Worm (Caenorhabditis elegans) whole organism, L2 larva: ENCODE measurements around the gene C16D2.1.

Experiments used
- Y55F3AM.14 ChIP-seq: fragments of 200-800 bp; sonication (Bioruptor generic); optimal IDR thresholded peaks from 2 replicates; lab custom pipeline; 2018; ENCODE audit warnings: mild to moderate bottlenecking, missing genetic modification characterization, missing compliant biosample characterization
- ZK546.5 ChIP-seq: sonication (generic microtip); optimal IDR thresholded peaks from 2 replicates; lab custom pipeline; 2017; ENCODE audit warnings: missing biosample characterization, missing genetic modification characterization
- alr-1 ChIP-seq: fragments of 150-350 bp; optimal IDR thresholded peaks from 2 replicates; lab custom pipeline; 2014; ENCODE audit warnings: missing biosample characterization, missing genetic modification characterization
- ama-1 ChIP-seq: fragments of 150-350 bp; optimal IDR thresholded peaks from 2 replicates; lab custom pipeline; 2018; ENCODE audit warnings: inconsistent platforms
- ceh-82 ChIP-seq: fragments of 150-350 bp; optimal IDR thresholded peaks from 2 replicates; lab custom pipeline; 2014; ENCODE audit warnings: missing biosample characterization, missing genetic modification characterization
- dmd-4 ChIP-seq: sonication (generic microtip); optimal IDR thresholded peaks from 2 replicates; lab custom pipeline; 2017; ENCODE audit warnings: missing biosample characterization, missing genetic modification characterization
- egl-27 ChIP-seq: sonication (generic microtip); optimal IDR thresholded peaks from 3 replicates; lab custom pipeline; 2017; ENCODE audit warnings: missing biosample characterization, missing genetic modification reagents, missing genetic modification characterization
- elt-1 ChIP-seq: fragments of 150-350 bp; optimal IDR thresholded peaks from 2 replicates; lab custom pipeline; 2014; ENCODE audit warnings: missing biosample characterization, missing genetic modification characterization
- elt-3 ChIP-seq: sonication (generic microtip); optimal IDR thresholded peaks from 2 replicates; lab custom pipeline; 2017; ENCODE audit warnings: missing biosample characterization, missing genetic modification characterization
- fos-1 ChIP-seq: fragments of 150-350 bp; optimal IDR thresholded peaks from 2 replicates; lab custom pipeline; 2014; ENCODE audit warnings: missing biosample characterization, missing genetic modification characterization
- gmeb-1 ChIP-seq: fragments of 150-350 bp; optimal IDR thresholded peaks from 2 replicates; lab custom pipeline; 2014; ENCODE audit warnings: missing biosample characterization, missing genetic modification characterization
- lin-11 ChIP-seq: fragments of 150-350 bp; sonication (generic microtip); optimal IDR thresholded peaks from 2 replicates; lab custom pipeline; 2014; ENCODE audit warnings: missing biosample characterization, missing genetic modification characterization, inconsistent platforms, mixed read lengths
- lin-39 ChIP-seq: fragments of 150-350 bp; optimal IDR thresholded peaks from 2 replicates; lab custom pipeline; 2014; ENCODE audit warnings: missing biosample characterization, missing genetic modification reagents, missing genetic modification characterization
- lsy-2 ChIP-seq, 2 experiments: fragments of 150-350 bp in 1 of 2; sonication (generic microtip) in 1 of 2; optimal IDR thresholded peaks; 2 replicates each; lab custom pipeline; 2014 to 2017; ENCODE audit warnings: missing biosample characterization in 2 of 2, missing genetic modification characterization in 2 of 2
- mab-5 ChIP-seq: fragments of 150-350 bp; optimal IDR thresholded peaks from 2 replicates; lab custom pipeline; 2014; ENCODE audit warnings: missing biosample characterization, missing genetic modification characterization
- mbf-1 ChIP-seq: sonication (generic microtip); optimal IDR thresholded peaks from 2 replicates; lab custom pipeline; 2017; ENCODE audit warnings: missing biosample characterization, missing genetic modification characterization
- mdl-1 ChIP-seq, 2 experiments: fragments of 150-350 bp in 1 of 2; sonication (generic microtip) in 1 of 2; optimal IDR thresholded peaks; 2 replicates each; lab custom pipeline; 2017; ENCODE audit warnings: missing biosample characterization in 2 of 2, missing genetic modification characterization in 2 of 2
- nhr-11 ChIP-seq: fragments of 150-350 bp; optimal IDR thresholded peaks from 2 replicates; lab custom pipeline; 2014; ENCODE audit warnings: missing biosample characterization, missing genetic modification characterization
- nhr-12 ChIP-seq: fragments of 150-350 bp; optimal IDR thresholded peaks from 2 replicates; lab custom pipeline; 2014; ENCODE audit warnings: missing biosample characterization, missing genetic modification characterization
- nhr-21 ChIP-seq: fragments of 150-350 bp; optimal IDR thresholded peaks from 2 replicates; lab custom pipeline; 2014; ENCODE audit warnings: missing biosample characterization, missing genetic modification characterization
- nhr-25 ChIP-seq: fragments of 150-350 bp; sonication (generic microtip); optimal IDR thresholded peaks from 3 replicates; lab custom pipeline; 2014; ENCODE audit warnings: missing biosample characterization, missing genetic modification characterization
- nhr-6 ChIP-seq: fragments of 150-350 bp; optimal IDR thresholded peaks from 2 replicates; lab custom pipeline; 2014; ENCODE audit warnings: missing biosample characterization, missing genetic modification characterization
- peb-1 ChIP-seq: fragments of 150-350 bp; optimal IDR thresholded peaks from 2 replicates; lab custom pipeline; 2014; ENCODE audit warnings: missing biosample characterization, missing genetic modification characterization
- skn-1 ChIP-seq: sonication (generic microtip); optimal IDR thresholded peaks from 2 replicates; lab custom pipeline; 2017; ENCODE audit warnings: missing biosample characterization, missing genetic modification characterization
- sma-9 ChIP-seq, 2 experiments: fragments of 150-350 bp in 1 of 2; sonication (generic microtip) in 1 of 2; optimal IDR thresholded peaks; 2 replicates each; lab custom pipeline; 2014 to 2016; ENCODE audit warnings: missing genetic modification characterization in 2 of 2, mild to moderate bottlenecking in 1 of 2, missing biosample characterization in 1 of 2, missing compliant biosample characterization in 1 of 2, missing genetic modification reagents in 1 of 2, moderate library complexity in 1 of 2
- snpc-4 ChIP-seq: fragments of 150-350 bp; optimal IDR thresholded peaks from 2 replicates; lab custom pipeline; 2014; ENCODE audit warnings: missing biosample characterization, missing genetic modification characterization
- unc-39 ChIP-seq: fragments of 150-350 bp; optimal IDR thresholded peaks from 2 replicates; lab custom pipeline; 2014; ENCODE audit warnings: missing biosample characterization, missing genetic modification characterization
- zag-1 ChIP-seq: fragments of 150-350 bp; optimal IDR thresholded peaks from 2 replicates; lab custom pipeline; 2014; ENCODE audit warnings: missing biosample characterization, missing genetic modification characterization
- ztf-1 ChIP-seq: fragments of 200-800 bp; sonication (Bioruptor generic); conservative IDR thresholded peaks from 2 replicates; pipeline ENCODE4 v1.3.6; 2022; ENCODE audit warnings: missing genetic modification characterization, missing compliant biosample characterization
- ztf-11 ChIP-seq: sonication (generic microtip); optimal IDR thresholded peaks from 2 replicates; lab custom pipeline; 2017; ENCODE audit warnings: missing biosample characterization, missing genetic modification characterization
- ztf-4 ChIP-seq: fragments of 150-350 bp; optimal IDR thresholded peaks from 2 replicates; lab custom pipeline; 2014; ENCODE audit warnings: missing biosample characterization, missing genetic modification characterization

The C16D2.1 gene

ce11 chrII:9131363-9131762 lies at the start of gene C16D2.1:
Gene C16D2.1, plus strand, starts transcription at chrII:9131663.
- TF ChIP-seq lin-39 (tag; lab: Kevin White, UChicago) = no peak
- TF ChIP-seq fos-1 = no peak
- TF ChIP-seq dmd-4 (tag; lab: Kevin White, UChicago) = no peak
- no peak for TF ChIP-seq ZK546.5 (tag; lab: Kevin White, UChicago)

DNA sequence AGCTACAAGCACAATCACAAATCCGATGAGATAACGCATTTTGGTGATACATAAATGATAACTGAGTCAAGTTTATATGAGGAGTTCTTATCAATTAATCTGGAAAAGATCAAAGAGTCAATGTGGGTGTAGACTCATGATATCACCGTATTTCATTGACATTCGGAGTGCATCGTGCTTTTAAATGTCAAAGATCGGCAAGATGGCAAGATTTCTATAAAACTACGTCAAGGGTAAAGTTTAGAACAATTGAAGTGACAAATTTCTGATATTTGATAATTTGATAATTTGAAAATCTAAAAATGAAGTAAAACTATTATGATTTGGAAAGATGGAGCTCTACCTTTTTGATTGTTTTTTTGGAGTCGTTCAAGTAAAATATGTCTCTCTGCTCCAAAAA lies 48.4 kb upstream of the C16D2.1 start, which contains the start of gene sysm-1:
Gene sysm-1 (minus strand): TSS at position 101 of the 400 bp plus-strand sequence.
- no peak for TF ChIP-seq ztf-1 (GFP tag; lab: Robert Waterston, UW)
- TF ChIP-seq gmeb-1 (tag; lab: Kevin White, UChicago) = no peak
- TF ChIP-seq fos-1 = no peak
- no peak for TF ChIP-seq mdl-1 (tag; optimal IDR thresholded peaks at IDR 0.05; lab: Kevin White, UChicago)
- no peak for TF ChIP-seq nhr-6 (tag; lab: Kevin White, UChicago)
- TF ChIP-seq lin-11 = no peak
- TF ChIP-seq lin-39 (tag; lab: Kevin White, UChicago) = no peak
- no peak for TF ChIP-seq nhr-12
- no peak for TF ChIP-seq elt-3 (tag; lab: Kevin White, UChicago)
- no peak for TF ChIP-seq nhr-11 (tag; lab: Kevin White, UChicago)
- TF ChIP-seq ama-1 = no peak
- TF ChIP-seq nhr-21 = no peak
- no peak for TF ChIP-seq skn-1 (tag; lab: Kevin White, UChicago)
- TF ChIP-seq ztf-4 (tag; lab: Kevin White, UChicago) = no peak
- TF ChIP-seq dmd-4 (tag; lab: Kevin White, UChicago) = no peak
- TF ChIP-seq mbf-1 = no peak
- no peak for TF ChIP-seq peb-1 (tag; lab: Kevin White, UChicago)

DNA sequence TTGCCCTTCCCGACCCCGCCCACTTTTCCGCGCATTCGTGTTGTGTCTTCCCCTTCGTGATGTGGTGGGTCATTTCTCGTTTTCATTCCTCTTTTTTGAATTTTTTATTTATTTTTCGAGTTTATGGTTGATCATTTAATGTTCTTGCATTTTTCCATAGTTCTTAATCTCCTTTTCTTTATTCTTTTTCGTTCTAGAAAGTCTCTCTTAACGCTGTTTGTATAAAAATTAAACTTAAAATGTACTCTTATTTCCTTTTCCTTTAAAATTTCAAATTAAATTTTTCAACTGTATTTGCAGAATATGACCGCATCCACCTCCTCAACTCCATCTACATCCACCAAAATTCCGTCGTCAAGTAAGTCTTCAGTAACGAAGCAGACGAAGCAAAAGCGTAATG lies 45.2 kb upstream of the C16D2.1 start, which contains the start of gene hlh-3:
Gene hlh-3 (plus strand): TSS at position 301 of the 400 bp plus-strand sequence.
- TF ChIP-seq mbf-1 (no peak), snpc-4 (tag; lab: Kevin White, UChicago) (no peak), nhr-25 (tag; lab: Kevin White, UChicago) (no peak), ztf-1 (GFP tag; lab: Robert Waterston, UW) (no peak), elt-1 (tag; lab: Kevin White, UChicago) (no peak), ztf-11 (tag; lab: Kevin White, UChicago) (no peak)

- TF ChIP-seq nhr-25 (tag; lab: Kevin White, UChicago) = peak; percentile 10
- peak; percentile 92 for TF ChIP-seq fos-1
- TF ChIP-seq unc-39 (tag; lab: Kevin White, UChicago) = no peak
- TF ChIP-seq sma-9 (GFP tag; optimal IDR thresholded peaks at IDR 0.05; lab: Kevin White, UChicago) = peak; percentile 28
- TF ChIP-seq sma-9 (tag; optimal IDR thresholded peaks at IDR 0.05; lab: Kevin White, UChicago) = no peak
- TF ChIP-seq, all 48 proteins: peak for 3
Observed at ce11 chrII:9092910-9093309, 38.6 kb upstream of the C16D2.1 start.

DNA sequence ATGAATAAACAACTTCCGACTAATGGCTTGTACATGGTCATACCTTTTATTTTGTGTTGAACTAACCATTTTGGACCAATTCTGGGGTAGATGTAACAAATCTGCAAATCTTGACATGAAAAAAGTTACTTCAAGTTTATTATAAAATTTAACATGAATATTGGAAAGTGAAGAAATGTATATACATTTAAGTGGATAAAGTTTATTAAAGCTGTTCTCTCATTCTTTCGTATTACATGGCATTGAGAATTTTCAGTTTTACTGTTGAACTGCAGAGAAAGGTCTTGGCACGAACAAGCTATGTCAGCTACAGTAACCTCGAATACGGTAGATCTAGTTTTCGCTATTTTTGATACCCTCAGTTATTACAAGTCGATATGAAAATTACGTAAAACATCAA lies 37.9 kb upstream of the C16D2.1 start, which contains the start of gene C07H4.1:
Gene C07H4.1 (minus strand): TSS at position 101 of the 400 bp plus-strand sequence.
- TF ChIP-seq Y55F3AM.14 (GFP tag; lab: Kevin White, UChicago) (no peak), ceh-82 (tag; lab: Kevin White, UChicago) (no peak), mdl-1 (tag; optimal IDR thresholded peaks at IDR 0.05; lab: Kevin White, UChicago) (no peak), mab-5 (no peak), lsy-2 (tag; optimal IDR thresholded peaks at IDR 0.05; lab: Kevin White, UChicago) (no peak), peb-1 (tag; lab: Kevin White, UChicago) (no peak), sma-9 (GFP tag; optimal IDR thresholded peaks at IDR 0.05; lab: Kevin White, UChicago) (no peak), sma-9 (tag; optimal IDR thresholded peaks at IDR 0.05; lab: Kevin White, UChicago) (no peak), zag-1 (no peak), ztf-11 (tag; lab: Kevin White, UChicago) (no peak), egl-27 (tag; lab: Kevin White, UChicago) (no peak)

ce11 chrII:9094247-9094790 lies 37.1 kb upstream of the C16D2.1 start:
- TF ChIP-seq alr-1 (tag; lab: Kevin White, UChicago) (no peak), fos-1 (peak; percentile 100)
